Worm (Caenorhabditis elegans) whole organism, midembryonic: Measurements from ENCODE around the gene EGAP2.2.

Source experiments
- T22C8.4 ChIP-seq: fragments of 200-800 bp; sonication (Bioruptor generic); IDR thresholded peaks from 2 replicates; pipeline ENCODE4 v1.3.6; 2022; ENCODE audit warnings: missing genetic modification characterization, missing compliant biosample characterization
- flt-1 ChIP-seq: fragments of 200-800 bp; sonication (Bioruptor generic); IDR thresholded peaks from 2 replicates; pipeline ENCODE4 v1.3.6; 2022; ENCODE audit warnings: missing genetic modification characterization, missing compliant biosample characterization
- klf-2 ChIP-seq: fragments of 200-800 bp; sonication (Bioruptor generic); conservative IDR thresholded peaks from 2 replicates; pipeline ENCODE4 v1.3.6; 2022; ENCODE audit warnings: missing genetic modification reagents, missing genetic modification characterization, missing compliant biosample characterization
- med-1 ChIP-seq: sonication (generic microtip); optimal IDR thresholded peaks from 2 replicates; lab custom pipeline; 2017; ENCODE audit warnings: missing genetic modification characterization, mild to moderate bottlenecking, missing compliant biosample characterization, antibody characterized with exemption, missing genetic modification reagents; ENCODE audit not compliant: insufficient read depth
- tab-1 ChIP-seq: fragments of 200-800 bp; sonication (Bioruptor generic); IDR thresholded peaks from 2 replicates; pipeline ENCODE4 v1.3.6; 2022; ENCODE audit warnings: missing genetic modification characterization, missing compliant biosample characterization

- TF ChIP-seq tab-1 (GFP tag; lab: Robert Waterston, UW) (no peak), flt-1 (GFP tag; lab: Robert Waterston, UW) (no peak), klf-2 (GFP tag; lab: Robert Waterston, UW) (no peak), T22C8.4 (GFP tag; lab: Robert Waterston, UW) (no peak), med-1 (GFP tag; lab: Kevin White, UChicago) (no peak)
These were observed 26.8 kb upstream of the EGAP2.2 start, which contains the start of gene ampd-1 for ce11 chrII:5202930-5203329.
